Worm (Caenorhabditis elegans) whole organism, midembryonic: ENCODE data around the gene egl-47.

ENCODE experiments used
- T22C8.4 ChIP-seq: fragments of 200-800 bp; sonication (Bioruptor generic); IDR thresholded peaks from 2 replicates; pipeline ENCODE4 v1.3.6; 2022; ENCODE audit warnings: missing genetic modification characterization, missing compliant biosample characterization
- cog-1 ChIP-seq: sonication (generic microtip); optimal IDR thresholded peaks from 2 replicates; lab custom pipeline; 2016; ENCODE audit warnings: missing genetic modification characterization, missing compliant biosample characterization
- flt-1 ChIP-seq: fragments of 200-800 bp; sonication (Bioruptor generic); IDR thresholded peaks from 2 replicates; pipeline ENCODE4 v1.3.6; 2022; ENCODE audit warnings: missing genetic modification characterization, missing compliant biosample characterization
- klf-2 ChIP-seq: fragments of 200-800 bp; sonication (Bioruptor generic); conservative IDR thresholded peaks from 2 replicates; pipeline ENCODE4 v1.3.6; 2022; ENCODE audit warnings: missing genetic modification reagents, missing genetic modification characterization, missing compliant biosample characterization
- med-1 ChIP-seq: sonication (generic microtip); optimal IDR thresholded peaks from 2 replicates; lab custom pipeline; 2017; ENCODE audit warnings: missing genetic modification characterization, mild to moderate bottlenecking, missing compliant biosample characterization, antibody characterized with exemption, missing genetic modification reagents; ENCODE audit not compliant: insufficient read depth
- ref-1 ChIP-seq: fragments of 200-800 bp; sonication (Bioruptor generic); conservative IDR thresholded peaks from 2 replicates; pipeline ENCODE4 v1.3.6; 2022; ENCODE audit warnings: missing genetic modification reagents, missing genetic modification characterization, missing compliant biosample characterization
- tab-1 ChIP-seq: fragments of 200-800 bp; sonication (Bioruptor generic); IDR thresholded peaks from 2 replicates; pipeline ENCODE4 v1.3.6; 2022; ENCODE audit warnings: missing genetic modification characterization, missing compliant biosample characterization
- ztf-23 ChIP-seq: fragments of 200-800 bp; sonication (Bioruptor generic); IDR thresholded peaks from 2 replicates; pipeline ENCODE4 v1.3.6; 2022; ENCODE audit warnings: missing genetic modification reagents, missing genetic modification characterization, missing compliant biosample characterization
- ztf-29 ChIP-seq: fragments of 200-800 bp; sonication (Bioruptor generic); IDR thresholded peaks from 2 replicates; pipeline ENCODE4 v1.3.6; 2022; ENCODE audit warnings: missing genetic modification reagents, missing genetic modification characterization, missing compliant biosample characterization

The egl-47 gene

ce11 chrV:9899278-9899677 is at the start of gene egl-47:
Gene egl-47, plus strand, starts transcription at chrV:9899578.
- no peak for TF ChIP-seq tab-1 (GFP tag; lab: Robert Waterston, UW)
- no peak for TF ChIP-seq med-1 (GFP tag; lab: Kevin White, UChicago)
- no peak for TF ChIP-seq klf-2 (GFP tag; lab: Robert Waterston, UW)
- no peak for TF ChIP-seq ztf-29 (GFP tag; lab: Robert Waterston, UW)
- no peak for TF ChIP-seq ztf-23
- TF ChIP-seq cog-1 (tag; lab: Kevin White, UChicago): no peak
- no peak for TF ChIP-seq flt-1
- no peak for TF ChIP-seq T22C8.4 (GFP tag; lab: Robert Waterston, UW)
- TF ChIP-seq ref-1 (GFP tag; lab: Robert Waterston, UW): no peak

- TF ChIP-seq ztf-29 (GFP tag; lab: Robert Waterston, UW) (no peak), klf-2 (GFP tag; lab: Robert Waterston, UW) (no peak), ztf-23 (no peak), cog-1 (tag; lab: Kevin White, UChicago) (no peak), med-1 (GFP tag; lab: Kevin White, UChicago) (no peak), T22C8.4 (GFP tag; lab: Robert Waterston, UW) (no peak), ref-1 (GFP tag; lab: Robert Waterston, UW) (no peak), flt-1 (no peak), tab-1 (GFP tag; lab: Robert Waterston, UW) (no peak)
Measured at ce11 chrV:9853801-9854200, 45.6 kb upstream of the egl-47 start.

- TF ChIP-seq ztf-23: no peak
- TF ChIP-seq cog-1 (tag; lab: Kevin White, UChicago): peak; percentile 31
- TF ChIP-seq med-1 (GFP tag; lab: Kevin White, UChicago): no peak
- no peak for TF ChIP-seq T22C8.4 (GFP tag; lab: Robert Waterston, UW)
- no peak for TF ChIP-seq ztf-29 (GFP tag; lab: Robert Waterston, UW)
- TF ChIP-seq tab-1 (GFP tag; lab: Robert Waterston, UW): no peak
- no peak for TF ChIP-seq klf-2 (GFP tag; lab: Robert Waterston, UW)
Measured at ce11 chrV:9855920-9856852, 43.2 kb upstream of the egl-47 start.

ce11 chrV:9856978-9857377 is 42.4 kb upstream of the egl-47 start:
- no peak for TF ChIP-seq flt-1
- TF ChIP-seq cog-1 (tag; lab: Kevin White, UChicago): no peak
- no peak for TF ChIP-seq med-1 (GFP tag; lab: Kevin White, UChicago)
- TF ChIP-seq T22C8.4 (GFP tag; lab: Robert Waterston, UW): no peak
- TF ChIP-seq ref-1 (GFP tag; lab: Robert Waterston, UW): no peak
- no peak for TF ChIP-seq ztf-23
- TF ChIP-seq ztf-29 (GFP tag; lab: Robert Waterston, UW): no peak
- TF ChIP-seq klf-2 (GFP tag; lab: Robert Waterston, UW): no peak

ce11 chrV:9859863-9860262 is 39.5 kb upstream of the egl-47 start, which contains the start of gene lsy-12:
Gene lsy-12, minus strand, starts transcription at chrV:9859963.
- TF ChIP-seq T22C8.4 (GFP tag; lab: Robert Waterston, UW): no peak
- TF ChIP-seq cog-1 (tag; lab: Kevin White, UChicago): no peak
- TF ChIP-seq klf-2 (GFP tag; lab: Robert Waterston, UW): no peak
- TF ChIP-seq ref-1 (GFP tag; lab: Robert Waterston, UW): no peak
- TF ChIP-seq ztf-29 (GFP tag; lab: Robert Waterston, UW): no peak
- TF ChIP-seq med-1 (GFP tag; lab: Kevin White, UChicago): no peak
- no peak for TF ChIP-seq flt-1
- no peak for TF ChIP-seq tab-1 (GFP tag; lab: Robert Waterston, UW)
- TF ChIP-seq ztf-23: no peak

- TF ChIP-seq cog-1 (tag; lab: Kevin White, UChicago) (no peak), ref-1 (GFP tag; lab: Robert Waterston, UW) (no peak), flt-1 (no peak), tab-1 (GFP tag; lab: Robert Waterston, UW) (no peak), med-1 (GFP tag; lab: Kevin White, UChicago) (no peak), ztf-29 (GFP tag; lab: Robert Waterston, UW) (no peak), ztf-23 (no peak), T22C8.4 (GFP tag; lab: Robert Waterston, UW) (no peak), klf-2 (GFP tag; lab: Robert Waterston, UW) (no peak)
Measured at ce11 chrV:9860337-9860736, 39.0 kb upstream of the egl-47 start.

ce11 chrV:9868311-9868710 is 31.1 kb upstream of the egl-47 start, which contains the start of gene srab-17:
Gene srab-17, minus strand, starts transcription at chrV:9868411.
- TF ChIP-seq ztf-29 (GFP tag; lab: Robert Waterston, UW) (no peak), ztf-23 (no peak), tab-1 (GFP tag; lab: Robert Waterston, UW) (no peak), flt-1 (no peak), cog-1 (tag; lab: Kevin White, UChicago) (no peak), T22C8.4 (GFP tag; lab: Robert Waterston, UW) (no peak), ref-1 (GFP tag; lab: Robert Waterston, UW) (no peak), klf-2 (GFP tag; lab: Robert Waterston, UW) (no peak), med-1 (GFP tag; lab: Kevin White, UChicago) (no peak)

- TF ChIP-seq ztf-23 (no peak), tab-1 (GFP tag; lab: Robert Waterston, UW) (no peak), T22C8.4 (GFP tag; lab: Robert Waterston, UW) (no peak), cog-1 (tag; lab: Kevin White, UChicago) (no peak), flt-1 (no peak), med-1 (GFP tag; lab: Kevin White, UChicago) (no peak), klf-2 (GFP tag; lab: Robert Waterston, UW) (no peak), ref-1 (GFP tag; lab: Robert Waterston, UW) (no peak), ztf-29 (GFP tag; lab: Robert Waterston, UW) (no peak)
Measured at ce11 chrV:9871339-9871738, 28.0 kb upstream of the egl-47 start, which contains the start of gene srab-18. Gene srab-18, minus strand, starts transcription at chrV:9871439.
